Worm (Caenorhabditis elegans) whole organism, L4 larva: ENCODE data around the gene Y66H1A.5.

Experiments
- ZK337.2 ChIP-seq: fragments of 200-800 bp; sonication (Bioruptor generic); IDR thresholded peaks from 2 replicates; pipeline ENCODE4 v1.3.6; 2022; ENCODE audit warnings: missing genetic modification reagents, missing genetic modification characterization, missing compliant biosample characterization
- ZK546.5 ChIP-seq, 2 experiments: sonication (generic microtip); optimal IDR thresholded peaks; 2 replicates each; lab custom pipeline; 2017; ENCODE audit warnings: missing biosample characterization in 2 of 2, missing genetic modification characterization in 2 of 2
- ama-1 ChIP-seq: fragments of 150-350 bp; optimal IDR thresholded peaks from 2 replicates; lab custom pipeline; 2014; ENCODE audit warnings: inconsistent platforms, mixed read lengths
- ceh-20 ChIP-seq: fragments of 200-800 bp; sonication (Bioruptor generic); IDR thresholded peaks from 2 replicates; pipeline ENCODE4 v1.3.6; 2022; ENCODE audit warnings: missing genetic modification reagents, missing genetic modification characterization, missing compliant biosample characterization
- ces-1 ChIP-seq: fragments of 150-350 bp; sonication (generic microtip); optimal IDR thresholded peaks from 4 replicates; lab custom pipeline; 2014; ENCODE audit warnings: missing biosample characterization, missing genetic modification reagents, missing genetic modification characterization
- daf-12 ChIP-seq: fragments of 150-350 bp; optimal IDR thresholded peaks from 2 replicates; lab custom pipeline; 2014; ENCODE audit warnings: missing biosample characterization, missing genetic modification reagents, missing genetic modification characterization
- daf-19 ChIP-seq: fragments of 200-800 bp; sonication (Bioruptor generic); conservative IDR thresholded peaks from 2 replicates; pipeline ENCODE4 v1.3.6; 2022; ENCODE audit warnings: missing genetic modification characterization, missing compliant biosample characterization
- nhr-11 ChIP-seq: fragments of 150-350 bp; optimal IDR thresholded peaks from 2 replicates; lab custom pipeline; 2014; ENCODE audit warnings: missing biosample characterization, missing genetic modification characterization
- zfp-3 ChIP-seq: fragments of 200-800 bp; sonication (Bioruptor generic); conservative IDR thresholded peaks from 2 replicates; pipeline ENCODE4 v1.3.6; 2022; ENCODE audit warnings: missing genetic modification reagents, missing genetic modification characterization, missing compliant biosample characterization

ce11 chrIV:425052-425451, 3.9 kb downstream of the Y66H1A.5 start, which contains the start of gene daf-18:
- TF ChIP-seq ZK337.2 (GFP tag; lab: Robert Waterston, UW) (no peak), daf-12 (no peak), ces-1 (GFP tag; lab: Kevin White, UChicago) (no peak), nhr-11 (tag; lab: Kevin White, UChicago) (no peak), ama-1 (lab: Kevin White, UChicago) (no peak), zfp-3 (no peak), ceh-20 (GFP tag; lab: Robert Waterston, UW) (no peak), ZK546.5 (tag; optimal IDR thresholded peaks at IDR 0.05; lab: Kevin White, UChicago) (no peak), daf-19 (no peak)
